Worm (Caenorhabditis elegans) whole organism, L2 larva: Measurements from ENCODE around the gene C04E6.12.

Experiments used
- C34F6.9 ChIP-seq: fragments of 150-350 bp; optimal IDR thresholded peaks from 2 replicates; lab custom pipeline; 2014; ENCODE audit warnings: missing biosample characterization, missing genetic modification characterization
- R02D3.7 ChIP-seq: fragments of 150-350 bp; optimal IDR thresholded peaks from 2 replicates; lab custom pipeline; 2014; ENCODE audit warnings: missing biosample characterization, missing genetic modification characterization
- Y55F3AM.14 ChIP-seq: fragments of 200-800 bp; sonication (Bioruptor generic); optimal IDR thresholded peaks from 2 replicates; lab custom pipeline; 2018; ENCODE audit warnings: mild to moderate bottlenecking, missing genetic modification characterization, missing compliant biosample characterization
- alr-1 ChIP-seq: fragments of 150-350 bp; optimal IDR thresholded peaks from 2 replicates; lab custom pipeline; 2014; ENCODE audit warnings: missing biosample characterization, missing genetic modification characterization
- aly-2 ChIP-seq: fragments of 150-350 bp; optimal IDR thresholded peaks from 2 replicates; lab custom pipeline; 2014; ENCODE audit warnings: missing biosample characterization, missing genetic modification characterization
- ama-1 ChIP-seq: fragments of 150-350 bp; optimal IDR thresholded peaks from 2 replicates; lab custom pipeline; 2018; ENCODE audit warnings: inconsistent platforms
- blmp-1 ChIP-seq: sonication (generic microtip); optimal IDR thresholded peaks from 2 replicates; lab custom pipeline; 2017; ENCODE audit warnings: missing genetic modification characterization, mild to moderate bottlenecking, missing compliant biosample characterization, antibody characterized with exemption, moderate library complexity; ENCODE audit not compliant: insufficient read depth
- ceh-82 ChIP-seq: fragments of 150-350 bp; optimal IDR thresholded peaks from 2 replicates; lab custom pipeline; 2014; ENCODE audit warnings: missing biosample characterization, missing genetic modification characterization
- crh-2 ChIP-seq: sonication (generic microtip); optimal IDR thresholded peaks from 2 replicates; lab custom pipeline; 2017; ENCODE audit warnings: missing biosample characterization, missing genetic modification characterization
- gmeb-1 ChIP-seq: fragments of 150-350 bp; optimal IDR thresholded peaks from 2 replicates; lab custom pipeline; 2014; ENCODE audit warnings: missing biosample characterization, missing genetic modification characterization
- lin-11 ChIP-seq: fragments of 150-350 bp; sonication (generic microtip); optimal IDR thresholded peaks from 2 replicates; lab custom pipeline; 2014; ENCODE audit warnings: missing biosample characterization, missing genetic modification characterization, inconsistent platforms, mixed read lengths
- lin-39 ChIP-seq: fragments of 150-350 bp; optimal IDR thresholded peaks from 2 replicates; lab custom pipeline; 2014; ENCODE audit warnings: missing biosample characterization, missing genetic modification reagents, missing genetic modification characterization
- lsy-2 ChIP-seq, 2 experiments: fragments of 150-350 bp in 1 of 2; sonication (generic microtip) in 1 of 2; optimal IDR thresholded peaks; 2 replicates each; lab custom pipeline; 2014 to 2017; ENCODE audit warnings: missing biosample characterization in 2 of 2, missing genetic modification characterization in 2 of 2
- mab-5 ChIP-seq: fragments of 150-350 bp; optimal IDR thresholded peaks from 2 replicates; lab custom pipeline; 2014; ENCODE audit warnings: missing biosample characterization, missing genetic modification characterization
- mbf-1 ChIP-seq: sonication (generic microtip); optimal IDR thresholded peaks from 2 replicates; lab custom pipeline; 2017; ENCODE audit warnings: missing biosample characterization, missing genetic modification characterization
- nhr-10 ChIP-seq: sonication (generic microtip); optimal IDR thresholded peaks from 2 replicates; lab custom pipeline; 2017; ENCODE audit warnings: missing biosample characterization, missing genetic modification characterization
- nhr-12 ChIP-seq: fragments of 150-350 bp; optimal IDR thresholded peaks from 2 replicates; lab custom pipeline; 2014; ENCODE audit warnings: missing biosample characterization, missing genetic modification characterization
- nhr-129 ChIP-seq: fragments of 150-350 bp; optimal IDR thresholded peaks from 2 replicates; lab custom pipeline; 2014; ENCODE audit warnings: missing biosample characterization, missing genetic modification characterization
- nhr-21 ChIP-seq: fragments of 150-350 bp; optimal IDR thresholded peaks from 2 replicates; lab custom pipeline; 2014; ENCODE audit warnings: missing biosample characterization, missing genetic modification characterization
- nhr-23 ChIP-seq: fragments of 150-350 bp; optimal IDR thresholded peaks from 2 replicates; lab custom pipeline; 2014; ENCODE audit warnings: missing biosample characterization, missing genetic modification reagents, missing genetic modification characterization
- nhr-237 ChIP-seq: fragments of 150-350 bp; optimal IDR thresholded peaks from 2 replicates; lab custom pipeline; 2014; ENCODE audit warnings: missing biosample characterization, missing genetic modification characterization
- nhr-25 ChIP-seq: fragments of 150-350 bp; sonication (generic microtip); optimal IDR thresholded peaks from 3 replicates; lab custom pipeline; 2014; ENCODE audit warnings: missing biosample characterization, missing genetic modification characterization
- nhr-6 ChIP-seq: fragments of 150-350 bp; optimal IDR thresholded peaks from 2 replicates; lab custom pipeline; 2014; ENCODE audit warnings: missing biosample characterization, missing genetic modification characterization
- peb-1 ChIP-seq: fragments of 150-350 bp; optimal IDR thresholded peaks from 2 replicates; lab custom pipeline; 2014; ENCODE audit warnings: missing biosample characterization, missing genetic modification characterization
- sem-4 ChIP-seq: fragments of 150-350 bp; optimal IDR thresholded peaks from 2 replicates; lab custom pipeline; 2014; ENCODE audit warnings: missing biosample characterization, missing genetic modification reagents, missing genetic modification characterization
- skn-1 ChIP-seq: sonication (generic microtip); optimal IDR thresholded peaks from 2 replicates; lab custom pipeline; 2017; ENCODE audit warnings: missing biosample characterization, missing genetic modification characterization
- sma-3 ChIP-seq: sonication (generic microtip); optimal IDR thresholded peaks from 2 replicates; lab custom pipeline; 2016; ENCODE audit warnings: missing genetic modification reagents, missing genetic modification characterization, missing compliant biosample characterization
- snpc-4 ChIP-seq: fragments of 150-350 bp; optimal IDR thresholded peaks from 2 replicates; lab custom pipeline; 2014; ENCODE audit warnings: missing biosample characterization, missing genetic modification characterization
- unc-55 ChIP-seq: fragments of 150-350 bp; sonication (generic microtip); optimal IDR thresholded peaks from 3 replicates; lab custom pipeline; 2014; ENCODE audit warnings: missing biosample characterization, missing genetic modification reagents, missing genetic modification characterization
- zag-1 ChIP-seq: fragments of 150-350 bp; optimal IDR thresholded peaks from 2 replicates; lab custom pipeline; 2014; ENCODE audit warnings: missing biosample characterization, missing genetic modification characterization
- ztf-1 ChIP-seq: fragments of 200-800 bp; sonication (Bioruptor generic); conservative IDR thresholded peaks from 2 replicates; pipeline ENCODE4 v1.3.6; 2022; ENCODE audit warnings: missing genetic modification characterization, missing compliant biosample characterization
- ztf-11 ChIP-seq: sonication (generic microtip); optimal IDR thresholded peaks from 2 replicates; lab custom pipeline; 2017; ENCODE audit warnings: missing biosample characterization, missing genetic modification characterization
- ztf-4 ChIP-seq: fragments of 150-350 bp; optimal IDR thresholded peaks from 2 replicates; lab custom pipeline; 2014; ENCODE audit warnings: missing biosample characterization, missing genetic modification characterization

The C04E6.12 gene

DNA sequence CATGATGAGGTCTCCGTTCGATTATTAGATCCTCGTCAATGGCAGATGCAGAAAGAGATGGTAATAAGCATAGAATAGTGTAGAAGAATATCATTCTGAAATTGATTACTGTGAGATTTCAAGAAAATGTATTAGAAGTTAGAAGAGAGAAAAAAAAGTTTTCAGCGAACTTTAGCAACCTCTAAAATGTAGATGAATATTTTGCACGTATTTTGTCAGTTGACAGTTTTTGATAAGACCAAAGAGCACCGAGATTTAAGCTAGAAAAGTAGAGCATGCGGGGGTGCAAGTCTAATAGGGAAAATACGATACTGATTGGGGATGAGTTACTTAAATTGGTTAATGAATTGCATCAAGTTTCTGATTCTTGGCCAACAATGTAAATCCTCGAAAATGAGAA, 35.0 kb upstream of the C04E6.12 start, which contains the start of gene M03F8.6:
Gene M03F8.6, minus strand, starts transcription at position 101 of the 400 bp plus-strand sequence.
- no peak for TF ChIP-seq Y55F3AM.14 (GFP tag; lab: Kevin White, UChicago)
- no peak for TF ChIP-seq mab-5 (tag; lab: Kevin White, UChicago)
- no peak for TF ChIP-seq ztf-11 (tag; lab: Kevin White, UChicago)
- no peak for TF ChIP-seq nhr-237 (tag; lab: Kevin White, UChicago)
- TF ChIP-seq nhr-12: no peak
- TF ChIP-seq mbf-1 (tag; lab: Kevin White, UChicago): no peak
- no peak for TF ChIP-seq ceh-82 (tag; lab: Kevin White, UChicago)
- no peak for TF ChIP-seq sem-4 (tag; lab: Kevin White, UChicago)
- no peak for TF ChIP-seq crh-2
- TF ChIP-seq peb-1 (tag; lab: Kevin White, UChicago): no peak
- TF ChIP-seq lin-11: no peak
- TF ChIP-seq nhr-10 (tag; lab: Kevin White, UChicago): no peak
- TF ChIP-seq aly-2 (tag; lab: Kevin White, UChicago): no peak
- TF ChIP-seq blmp-1 (tag; lab: Kevin White, UChicago): no peak
- TF ChIP-seq nhr-21: no peak
- no peak for TF ChIP-seq nhr-6 (tag; lab: Kevin White, UChicago)
- TF ChIP-seq nhr-25 (tag; lab: Kevin White, UChicago): no peak
- no peak for TF ChIP-seq nhr-129
- TF ChIP-seq skn-1 (tag; lab: Kevin White, UChicago): no peak

DNA sequence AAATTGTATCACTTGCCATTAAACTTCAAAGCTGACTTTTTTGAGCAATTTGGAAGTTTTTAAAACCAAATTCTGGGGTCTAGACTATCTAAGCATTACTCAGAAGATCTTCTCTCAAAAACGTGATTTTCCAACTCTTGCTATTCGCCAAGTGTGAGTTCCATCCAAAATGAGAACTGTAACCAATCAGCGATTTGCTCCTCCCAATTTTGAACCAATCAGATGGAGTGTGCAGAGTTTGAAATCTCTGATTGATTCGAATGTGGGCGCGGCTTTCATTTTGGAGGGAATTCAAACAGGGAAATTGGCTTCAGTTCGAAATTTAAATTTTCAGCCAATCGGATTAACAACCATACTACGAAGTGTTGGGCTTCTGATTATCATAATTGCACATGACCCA, 33.3 kb upstream of the C04E6.12 start:
- TF ChIP-seq nhr-23 (tag; lab: Kevin White, UChicago) (no peak), snpc-4 (tag; lab: Kevin White, UChicago) (no peak), zag-1 (tag; lab: Kevin White, UChicago) (no peak)

DNA sequence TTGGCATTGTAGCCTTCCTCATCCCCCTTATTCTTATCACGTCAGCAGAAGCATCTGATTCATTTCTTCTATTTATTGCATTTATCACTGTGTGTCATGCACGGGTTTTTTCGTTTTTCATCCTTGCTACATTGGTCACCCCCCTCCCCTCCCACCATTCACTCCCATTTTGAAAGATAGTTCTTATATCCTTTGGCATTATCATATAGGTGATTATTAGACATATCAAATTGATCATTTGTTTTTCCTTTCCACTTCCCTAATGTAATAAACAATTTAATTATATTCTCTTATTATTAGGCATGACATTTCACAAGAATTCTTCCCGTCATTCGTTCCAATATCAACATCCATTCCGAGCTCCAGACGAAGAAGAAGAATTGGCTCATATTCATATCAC, 31.3 kb upstream of the C04E6.12 start, which contains the start of gene M03F8.1:
Gene M03F8.1, plus strand, starts transcription at position 301 of the 400 bp plus-strand sequence.
- no peak for TF ChIP-seq aly-2 (tag; lab: Kevin White, UChicago)
- no peak for TF ChIP-seq alr-1 (tag; lab: Kevin White, UChicago)
- no peak for TF ChIP-seq ztf-11 (tag; lab: Kevin White, UChicago)
- TF ChIP-seq ama-1 (lab: Kevin White, UChicago): no peak
- no peak for TF ChIP-seq lin-11
- TF ChIP-seq crh-2: no peak

DNA sequence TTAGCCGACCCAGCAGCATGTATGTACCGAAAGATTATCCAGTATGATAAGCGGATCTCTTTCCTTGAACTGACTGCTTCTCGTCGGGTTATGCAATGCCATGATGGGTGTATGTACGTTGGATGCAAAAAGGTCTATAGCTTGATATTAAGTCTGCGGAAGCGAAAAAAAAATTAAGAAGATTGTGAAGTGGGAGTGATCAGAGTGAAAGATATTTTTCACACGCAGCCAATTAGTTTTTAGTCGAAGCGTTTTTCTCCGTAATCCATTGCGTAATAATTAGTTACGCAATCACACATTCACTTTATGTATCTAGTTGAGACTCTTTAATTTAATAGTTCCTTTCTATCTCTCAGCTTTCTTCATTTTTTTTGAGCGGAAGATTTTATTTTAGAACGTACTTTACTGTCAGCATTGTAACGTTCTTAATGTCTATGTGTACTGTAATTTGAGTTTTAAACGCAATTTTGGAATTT, 29.9 kb upstream of the C04E6.12 start:
- no peak for TF ChIP-seq nhr-129
- peak; percentile 7 for TF ChIP-seq lin-39 (tag; lab: Kevin White, UChicago)
- TF ChIP-seq ztf-4: no peak
- no peak for TF ChIP-seq aly-2 (tag; lab: Kevin White, UChicago)
- TF ChIP-seq nhr-237 (tag; lab: Kevin White, UChicago): no peak
- peak; percentile 4 for TF ChIP-seq nhr-25 (tag; lab: Kevin White, UChicago)

DNA sequence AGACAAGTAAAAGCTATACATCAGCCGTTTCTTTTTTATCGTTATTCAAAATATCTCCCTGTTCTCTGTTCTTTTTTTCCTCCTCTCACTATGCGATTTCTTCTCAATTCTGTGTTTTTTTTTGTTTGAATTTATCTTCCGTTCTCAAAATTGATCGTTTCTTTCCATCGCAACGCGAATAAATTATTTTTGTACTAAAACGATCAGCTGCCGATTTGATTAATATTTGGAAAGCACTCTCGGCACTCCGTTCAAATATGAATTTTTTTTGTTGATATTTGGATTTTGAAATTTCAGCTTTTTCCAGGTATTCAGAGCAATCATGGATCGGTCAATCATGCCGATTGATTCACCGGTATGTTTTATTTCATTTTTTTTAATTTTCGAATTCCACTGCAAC, 23.4 kb upstream of the C04E6.12 start, which contains the start of gene pst-1:
Gene pst-1, plus strand, starts transcription at position 301 of the 400 bp plus-strand sequence.
- TF ChIP-seq blmp-1 (tag; lab: Kevin White, UChicago): no peak

DNA sequence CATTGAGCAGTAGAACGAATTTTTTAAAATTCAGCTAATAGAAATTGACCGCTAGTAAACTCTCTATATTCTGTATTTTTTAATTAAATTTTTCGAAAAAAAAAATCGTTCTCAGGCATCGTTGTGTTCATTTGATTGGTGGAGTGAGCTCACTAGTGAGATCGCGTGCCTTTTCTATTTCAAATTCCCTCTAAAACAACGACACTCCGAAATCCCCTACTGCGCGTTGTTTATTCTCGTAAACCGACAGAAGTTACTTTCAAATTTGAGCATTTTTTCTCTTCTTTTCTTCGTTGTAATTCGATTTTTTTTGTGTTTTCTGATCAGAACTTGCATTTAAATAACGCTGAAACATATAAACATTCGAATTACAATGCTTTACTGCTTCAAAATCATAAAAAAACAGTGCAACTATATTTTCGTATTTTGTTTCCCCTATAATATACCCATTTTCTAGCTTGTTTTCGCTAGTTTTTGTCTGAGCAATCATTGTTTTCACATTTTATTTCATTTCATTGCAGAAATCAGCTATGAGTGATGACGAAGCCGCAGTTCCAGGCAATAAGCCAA, 19.8 kb upstream of the C04E6.12 start, which contains the start of gene syf-3:
Gene syf-3, plus strand, starts transcription at position 520 of the 570 bp plus-strand sequence.
- TF ChIP-seq nhr-237 (tag; lab: Kevin White, UChicago) (no peak), ztf-1 (GFP tag; lab: Robert Waterston, UW) (no peak), sem-4 (tag; lab: Kevin White, UChicago) (no peak), ama-1 (lab: Kevin White, UChicago) (no peak), unc-55 (GFP tag; lab: Kevin White, UChicago) (peak; percentile 76), nhr-21 (no peak), nhr-10 (tag; lab: Kevin White, UChicago) (no peak), C34F6.9 (tag; lab: Kevin White, UChicago) (peak; percentile 60), nhr-25 (tag; lab: Kevin White, UChicago) (no peak), zag-1 (tag; lab: Kevin White, UChicago) (no peak), aly-2 (tag; lab: Kevin White, UChicago) (no peak), crh-2 (peak; percentile 18), gmeb-1 (peak; percentile 99), sma-3 (GFP tag; lab: Kevin White, UChicago) (peak; percentile 24), R02D3.7 (tag; lab: Kevin White, UChicago) (peak; percentile 63), lsy-2 (tag; optimal IDR thresholded peaks at IDR 0.05; lab: Kevin White, UChicago) (peak; percentile 69 to 73)
